Worm (Caenorhabditis elegans) whole organism, L1 larva: ENCODE measurements around the gene clc-22.

ENCODE experiments used
- C34B4.2 ChIP-seq: sonication (generic microtip); optimal IDR thresholded peaks from 2 replicates; lab custom pipeline; 2017; ENCODE audit warnings: mild to moderate bottlenecking, missing genetic modification characterization, missing compliant biosample characterization
- ceh-8 ChIP-seq: fragments of 200-800 bp; sonication (Bioruptor generic); optimal IDR thresholded peaks from 2 replicates; lab custom pipeline; 2018; ENCODE audit warnings: mild to moderate bottlenecking, missing genetic modification characterization, moderate library complexity, missing compliant biosample characterization
- ceh-82 ChIP-seq, 3 experiments: fragments of 150-350 bp in 1 of 3; sonication (generic microtip) in 2 of 3; optimal IDR thresholded peaks; 2 replicates each; lab custom pipeline; 2014 to 2017; ENCODE audit warnings: missing biosample characterization in 3 of 3, missing genetic modification characterization in 3 of 3
- ceh-88 ChIP-seq: fragments of 200-800 bp; sonication (Bioruptor generic); IDR thresholded peaks from 2 replicates; pipeline ENCODE4 v1.3.6; 2022; ENCODE audit warnings: missing genetic modification characterization, missing compliant biosample characterization
- ces-1 ChIP-seq: fragments of 150-350 bp; optimal IDR thresholded peaks from 2 replicates; lab custom pipeline; 2014; ENCODE audit warnings: missing biosample characterization, missing genetic modification reagents, missing genetic modification characterization
- dpl-1 ChIP-seq, 3 experiments: fragments of 150-350 bp in 2 of 3; sonication (generic microtip) in 1 of 3; optimal IDR thresholded peaks; 2 replicates each; lab custom pipeline; 2014 to 2017; ENCODE audit warnings: missing biosample characterization in 3 of 3, missing genetic modification characterization in 3 of 3, missing genetic modification reagents in 3 of 3
- egl-27 ChIP-seq, 2 experiments: fragments of 150-350 bp in 1 of 2; sonication (generic microtip); optimal IDR thresholded peaks; 3 replicates each; lab custom pipeline; 2017 to 2018; ENCODE audit warnings: missing biosample characterization in 2 of 2, missing genetic modification characterization in 2 of 2, missing genetic modification reagents in 2 of 2
- elt-2 ChIP-seq: sonication (generic microtip); optimal IDR thresholded peaks from 2 replicates; lab custom pipeline; 2016; ENCODE audit warnings: missing genetic modification characterization, mild to moderate bottlenecking, inconsistent platforms, missing compliant biosample characterization, missing genetic modification reagents
- fkh-10 ChIP-seq: sonication (generic microtip); optimal IDR thresholded peaks from 2 replicates; lab custom pipeline; 2017; ENCODE audit warnings: missing biosample characterization, missing genetic modification reagents, missing genetic modification characterization
- fkh-8 ChIP-seq: sonication (generic microtip); optimal IDR thresholded peaks from 2 replicates; lab custom pipeline; 2016; ENCODE audit warnings: mild to moderate bottlenecking, missing genetic modification characterization, missing compliant biosample characterization
- hpl-2 ChIP-seq: fragments of 150-350 bp; optimal IDR thresholded peaks from 2 replicates; lab custom pipeline; 2014; ENCODE audit warnings: missing biosample characterization, missing genetic modification reagents, missing genetic modification characterization
- lin-14 ChIP-seq: fragments of 200-800 bp; sonication (Bioruptor generic); optimal IDR thresholded peaks from 2 replicates; lab custom pipeline; 2018; ENCODE audit warnings: mild to moderate bottlenecking, missing genetic modification characterization, moderate library complexity, missing compliant biosample characterization
- lsy-2 ChIP-seq, 2 experiments: fragments of 150-350 bp; optimal IDR thresholded peaks; 2 replicates each; lab custom pipeline; 2014; ENCODE audit warnings: missing biosample characterization in 2 of 2, missing genetic modification characterization in 2 of 2
- mdl-1 ChIP-seq, 2 experiments: fragments of 150-350 bp; optimal IDR thresholded peaks; 2 replicates each; lab custom pipeline; 2014 to 2017; ENCODE audit warnings: missing biosample characterization in 2 of 2, missing genetic modification characterization in 2 of 2, inconsistent platforms in 1 of 2
- nhr-11 ChIP-seq: fragments of 150-350 bp; optimal IDR thresholded peaks from 2 replicates; lab custom pipeline; 2014; ENCODE audit warnings: missing biosample characterization, missing genetic modification characterization
- nhr-20 ChIP-seq: sonication (generic microtip); optimal IDR thresholded peaks from 2 replicates; lab custom pipeline; 2016; ENCODE audit warnings: mild to moderate bottlenecking, missing genetic modification characterization, missing compliant biosample characterization
- nhr-76 ChIP-seq: sonication (generic microtip); optimal IDR thresholded peaks from 2 replicates; lab custom pipeline; 2017; ENCODE audit warnings: missing biosample characterization, missing genetic modification characterization
- nhr-77 ChIP-seq: fragments of 150-350 bp; optimal IDR thresholded peaks from 2 replicates; lab custom pipeline; 2014; ENCODE audit warnings: missing biosample characterization, missing genetic modification characterization
- nhr-84 ChIP-seq: sonication (generic microtip); optimal IDR thresholded peaks from 2 replicates; lab custom pipeline; 2017; ENCODE audit warnings: missing biosample characterization, missing genetic modification characterization
- nhr-90 ChIP-seq: sonication (generic microtip); optimal IDR thresholded peaks from 2 replicates; lab custom pipeline; 2016; ENCODE audit warnings: mild to moderate bottlenecking, missing genetic modification characterization, missing compliant biosample characterization; ENCODE audit not compliant: poor library complexity
- pax-3 ChIP-seq: fragments of 200-800 bp; sonication (Bioruptor generic); optimal IDR thresholded peaks from 2 replicates; lab custom pipeline; 2018; ENCODE audit warnings: mild to moderate bottlenecking, missing genetic modification characterization, moderate library complexity, missing compliant biosample characterization
- tlp-1 ChIP-seq: fragments of 150-350 bp; optimal IDR thresholded peaks from 2 replicates; lab custom pipeline; 2014; ENCODE audit warnings: missing biosample characterization, missing genetic modification characterization
- unc-86 ChIP-seq: sonication (generic microtip); optimal IDR thresholded peaks from 2 replicates; lab custom pipeline; 2016; ENCODE audit warnings: missing genetic modification characterization, missing compliant biosample characterization
- xbp-1 ChIP-seq: sonication (generic microtip); optimal IDR thresholded peaks from 2 replicates; lab custom pipeline; 2016; ENCODE audit warnings: missing genetic modification characterization, missing compliant biosample characterization
- zip-4 ChIP-seq: fragments of 200-800 bp; sonication (Bioruptor generic); optimal IDR thresholded peaks from 2 replicates; lab custom pipeline; 2018; ENCODE audit warnings: mild to moderate bottlenecking, missing genetic modification characterization, moderate library complexity, missing compliant biosample characterization
- ztf-11 ChIP-seq, 2 experiments: sonication (generic microtip); optimal IDR thresholded peaks; 2 replicates each; lab custom pipeline; 2016 to 2017; ENCODE audit warnings: missing genetic modification characterization in 2 of 2, missing biosample characterization in 1 of 2, missing compliant biosample characterization in 1 of 2

clc-22 gene

DNA sequence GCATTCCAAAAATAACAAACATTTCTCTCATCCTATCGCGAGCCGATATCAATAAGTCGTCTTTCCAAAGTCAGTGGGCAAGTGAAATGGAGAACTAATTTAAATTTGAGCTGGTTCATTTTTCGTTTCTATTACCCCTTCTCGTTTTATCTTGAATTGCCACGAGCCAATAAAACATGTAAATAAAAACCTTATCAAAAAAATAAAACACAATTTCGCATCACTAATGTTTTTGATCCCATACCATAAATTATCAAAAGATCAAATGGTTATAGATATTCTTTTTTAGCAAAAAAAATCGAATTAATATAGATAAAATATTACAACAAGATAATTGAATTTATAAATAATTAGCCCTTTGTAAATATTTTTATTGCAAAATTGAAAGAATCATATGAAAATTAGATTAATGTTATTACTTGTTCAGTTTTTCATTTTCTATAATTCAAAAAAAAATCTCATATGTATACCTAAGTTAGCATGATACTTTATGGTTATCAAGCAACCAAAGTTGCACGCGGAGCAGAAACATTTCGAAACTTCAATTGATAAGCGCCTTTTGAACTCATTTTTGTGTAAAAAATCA is 3.1 kb downstream of the clc-22 start, which contains the start of gene Y14H12A.1:
TSS of gene Y14H12A.1 (plus strand) at position 536 of the 586 bp plus-strand sequence.
- no peak for TF ChIP-seq lsy-2 (tag; optimal IDR thresholded peaks at IDR 0.05; lab: Kevin White, UChicago)
- no peak for TF ChIP-seq hpl-2 (GFP tag; lab: Kevin White, UChicago)
- peak; percentile 69 for TF ChIP-seq elt-2

- TF ChIP-seq nhr-90 (tag; lab: Kevin White, UChicago) (no peak), elt-2 (peak; percentile 80), tlp-1 (tag; lab: Kevin White, UChicago) (no peak), lin-14 (no peak), pax-3 (tag; lab: Kevin White, UChicago) (no peak), ztf-11 (tag; optimal IDR thresholded peaks at IDR 0.05; lab: Kevin White, UChicago) (no peak)
Measured at ce11 chrII:3992029-3992428, 3.8 kb downstream of the clc-22 start.

DNA sequence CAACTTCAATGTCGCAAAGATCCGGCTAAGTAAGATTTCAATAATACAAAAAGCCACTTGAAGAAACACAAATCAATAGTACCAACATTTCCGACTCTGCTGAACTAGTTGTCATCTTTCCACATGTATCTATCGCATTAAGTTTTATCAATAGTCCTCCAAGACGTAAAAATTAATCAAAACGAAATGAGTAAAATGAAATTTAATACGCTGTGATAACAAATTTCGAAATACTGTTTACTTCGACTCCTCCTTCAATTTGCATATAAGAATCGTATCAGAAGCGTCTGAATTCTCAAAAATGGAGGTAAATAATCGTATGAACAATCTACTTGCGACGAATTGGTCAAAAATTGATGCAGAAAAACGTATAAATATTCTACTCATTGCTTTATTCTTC is 5.2 kb downstream of the clc-22 start:
- TF ChIP-seq nhr-84, result no peak
- TF ChIP-seq elt-2, result peak; percentile 87

DNA sequence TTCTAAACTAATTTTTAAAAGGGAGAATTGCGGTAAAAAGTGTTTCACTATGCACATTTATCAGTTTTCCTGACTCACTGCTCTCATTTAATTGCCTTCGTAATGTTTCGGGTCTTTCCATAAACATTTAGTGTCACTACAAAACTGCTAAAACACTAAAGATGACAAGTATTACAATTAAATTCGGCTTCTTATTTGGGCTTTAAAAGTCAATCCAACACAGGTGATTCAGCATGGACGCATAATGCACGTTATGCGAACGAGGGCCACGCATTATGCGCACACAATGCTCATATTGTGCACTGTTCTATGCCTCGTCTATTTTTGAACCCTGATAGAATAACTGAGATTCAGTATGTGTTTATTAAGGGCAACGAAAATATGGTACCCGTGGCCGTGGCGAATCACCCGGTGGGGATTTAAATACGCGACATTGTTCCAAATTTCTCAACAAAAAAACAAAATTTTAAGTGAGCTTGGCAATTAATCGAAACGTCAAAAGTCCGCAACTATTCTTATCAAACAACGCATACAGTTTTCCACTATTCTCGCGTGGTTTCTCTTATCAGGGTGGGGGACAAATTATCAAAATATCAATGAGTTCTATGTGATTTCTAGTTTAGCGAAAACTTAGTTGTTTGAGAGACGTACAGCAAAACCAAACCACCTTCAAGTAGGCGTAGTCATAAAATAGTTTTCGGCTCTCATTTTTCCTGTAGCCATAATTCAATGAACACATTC is 6.1 kb downstream of the clc-22 start, which contains the start of gene Y14H12A.2:
TSS of gene Y14H12A.2 (minus strand) at position 51 of the 741 bp plus-strand sequence.
- peak; percentile 88 for TF ChIP-seq elt-2
- TF ChIP-seq nhr-20 (tag; lab: Kevin White, UChicago), result no peak

ce11 chrII:3986906-3987305 is 9.0 kb downstream of the clc-22 start, which contains the start of gene K10G6.5:
TSS of gene K10G6.5 (plus strand) at chrII:3987250.
- no peak for TF ChIP-seq mdl-1 (tag; optimal IDR thresholded peaks at IDR 0.05; lab: Kevin White, UChicago)
- TF ChIP-seq nhr-90 (tag; lab: Kevin White, UChicago), result no peak
- peak; percentile 51 for TF ChIP-seq elt-2
- no peak for TF ChIP-seq egl-27 (tag; optimal IDR thresholded peaks at IDR 0.05; lab: Kevin White, UChicago)
- TF ChIP-seq, all 84 proteins: peak for 1

- TF ChIP-seq fkh-8 (tag; lab: Kevin White, UChicago) (no peak), ces-1 (no peak), xbp-1 (no peak), nhr-11 (tag; lab: Kevin White, UChicago) (no peak), C34B4.2 (tag; lab: Kevin White, UChicago) (no peak), dpl-1 (GFP tag; optimal IDR thresholded peaks at IDR 0.05; lab: Kevin White, UChicago) (no peak), ceh-88 (GFP tag; lab: Robert Waterston, UW) (no peak), ceh-82 (tag; optimal IDR thresholded peaks at IDR 0.05; lab: Kevin White, UChicago) (no peak), unc-86 (tag; lab: Kevin White, UChicago) (no peak), nhr-77 (no peak), zip-4 (no peak), nhr-76 (tag; lab: Kevin White, UChicago) (no peak), ceh-8 (no peak)
Measured at ce11 chrII:3984242-3984641, 11.6 kb downstream of the clc-22 start.

- no peak for TF ChIP-seq fkh-10
Measured at ce11 chrII:3982313-3982712, 13.6 kb downstream of the clc-22 start, which contains the start of gene lin-31. TSS of gene lin-31 (plus strand) at chrII:3982549.
